Fruit fly (Drosophila melanogaster): ENCODE results near the gene CG32413.

CG32413 gene

dm6 chr3L:5903955-5904354, at the start of gene CG32413:
Gene CG32413, minus strand, starts transcription at chr3L:5904055.
- no peak for TF ChIP-seq CG17801 (GFP tag; optimal IDR thresholded peaks at IDR 0.05; ENCODE audit: partially characterized antibody)

- TF ChIP-seq CG17801 (GFP tag; optimal IDR thresholded peaks at IDR 0.05; ENCODE audit: partially characterized antibody) = no peak
Observed at dm6 chr3L:5952537-5952936, 48.7 kb upstream of the CG32413 start.

dm6 chr3L:5952132-5952531, 48.3 kb upstream of the CG32413 start:
- no peak for TF ChIP-seq CG17801 (GFP tag; optimal IDR thresholded peaks at IDR 0.05; ENCODE audit: partially characterized antibody)

DNA sequence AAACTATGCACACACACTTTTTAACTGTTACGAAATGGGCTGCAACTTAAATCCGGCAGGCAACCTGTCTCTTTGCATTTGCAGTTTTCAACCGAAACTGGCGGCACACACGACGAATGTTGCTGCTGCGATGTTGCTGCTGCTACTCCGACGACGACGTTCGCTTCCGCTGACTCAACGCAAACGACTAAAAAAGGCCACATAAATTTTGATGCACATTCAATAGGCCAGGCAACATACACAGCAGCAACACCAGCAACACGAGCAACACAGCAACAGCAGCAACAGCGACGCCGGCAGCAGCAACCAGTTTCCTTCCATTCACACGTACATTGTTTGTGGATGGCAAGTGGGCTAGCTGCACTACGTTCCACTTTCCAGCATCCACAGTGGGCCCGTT, 46.6 kb upstream of the CG32413 start, which contains the start of gene Egfrap:
Egfrap (minus strand) TSS at position 192 of the 400 bp plus-strand sequence.
- TF ChIP-seq CG17801 (GFP tag; optimal IDR thresholded peaks at IDR 0.05; ENCODE audit: partially characterized antibody) = no peak

DNA sequence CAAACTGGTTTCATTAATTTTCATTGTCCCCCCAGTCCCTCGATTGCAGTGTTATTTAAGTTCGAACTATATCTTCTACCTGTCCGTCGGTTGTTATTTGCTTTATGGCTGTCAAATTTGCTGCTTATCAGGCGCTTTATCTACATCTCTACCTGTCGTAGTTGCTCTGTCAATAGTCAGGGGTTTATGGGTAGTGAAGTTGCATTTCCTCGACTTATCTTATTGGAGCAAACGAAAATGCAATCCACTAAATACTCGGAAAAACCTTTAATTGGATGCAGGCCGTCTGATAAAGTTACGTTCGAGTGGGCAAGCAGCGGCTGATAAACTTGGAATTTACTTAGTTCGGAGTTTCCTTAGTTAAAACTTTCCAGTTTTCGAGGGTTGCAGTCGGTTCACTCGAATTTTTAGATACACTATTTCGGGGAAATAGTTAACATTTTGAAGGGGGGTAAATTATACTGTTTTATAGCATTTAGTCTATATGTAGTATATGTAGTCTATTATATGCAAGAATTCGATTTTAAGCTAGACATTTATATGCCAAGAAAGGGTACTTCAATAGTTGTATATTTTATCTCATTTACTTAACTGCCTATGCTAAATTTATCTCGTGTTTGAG, 43.4 kb upstream of the CG32413 start:
- no peak for TF ChIP-seq CG17801 (GFP tag; optimal IDR thresholded peaks at IDR 0.05; ENCODE audit: partially characterized antibody)

dm6 chr3L:5945571-5945970, 41.7 kb upstream of the CG32413 start:
- TF ChIP-seq CG17801 (GFP tag; optimal IDR thresholded peaks at IDR 0.05; ENCODE audit: partially characterized antibody) = no peak

DNA sequence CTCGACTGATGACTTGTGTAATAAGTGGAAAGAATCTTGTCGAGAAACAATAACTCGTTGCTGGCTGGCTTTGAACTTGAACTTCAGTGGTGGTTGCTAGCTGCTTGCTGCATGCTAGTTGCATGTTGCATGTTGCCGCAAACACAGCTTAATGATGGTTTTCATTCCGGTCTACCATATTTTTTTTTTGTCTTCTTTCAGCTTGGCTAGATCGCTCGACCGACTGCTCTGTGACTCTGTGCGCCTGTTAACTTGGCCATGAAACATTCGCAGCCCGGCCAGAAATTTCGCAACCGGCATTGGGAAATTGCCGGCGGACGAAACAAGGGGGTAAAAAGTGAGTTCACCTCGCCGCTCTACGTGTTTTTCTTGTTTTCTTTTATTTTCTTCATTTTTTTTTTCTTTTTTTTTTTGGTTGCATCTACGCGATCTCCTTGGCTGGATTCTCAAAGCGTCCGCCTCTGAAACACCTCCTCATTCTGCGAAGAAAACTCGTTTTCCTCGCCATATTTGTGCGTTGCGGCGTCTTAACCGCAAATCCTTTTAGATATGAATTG, 39.6 kb upstream of the CG32413 start:
- no peak for TF ChIP-seq CG17801 (GFP tag; optimal IDR thresholded peaks at IDR 0.05; ENCODE audit: partially characterized antibody)

DNA sequence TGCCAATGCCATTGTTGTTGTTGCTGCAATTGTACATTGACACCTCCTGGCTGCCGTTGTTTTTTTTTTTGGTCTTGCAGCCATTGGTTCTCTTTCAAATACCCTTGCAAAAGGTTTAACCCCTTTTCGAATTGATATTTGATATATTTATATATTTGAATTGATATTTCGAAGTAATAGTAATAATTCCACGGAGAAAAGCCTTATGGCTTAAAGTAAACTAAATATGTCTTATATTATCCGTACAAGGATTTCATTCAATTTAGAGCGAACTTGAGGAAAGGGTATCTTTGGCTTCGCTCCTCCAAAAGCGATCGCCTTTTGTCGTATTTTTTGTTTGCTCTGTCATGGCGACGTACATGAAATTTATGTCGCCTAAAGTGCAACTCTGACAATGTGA, 37.7 kb upstream of the CG32413 start:
- TF ChIP-seq CG17801 (GFP tag; optimal IDR thresholded peaks at IDR 0.05; ENCODE audit: partially characterized antibody) = no peak

- TF ChIP-seq CG17801 (GFP tag; optimal IDR thresholded peaks at IDR 0.05; ENCODE audit: partially characterized antibody) = no peak
Observed at dm6 chr3L:5941086-5941485, 37.2 kb upstream of the CG32413 start.

DNA sequence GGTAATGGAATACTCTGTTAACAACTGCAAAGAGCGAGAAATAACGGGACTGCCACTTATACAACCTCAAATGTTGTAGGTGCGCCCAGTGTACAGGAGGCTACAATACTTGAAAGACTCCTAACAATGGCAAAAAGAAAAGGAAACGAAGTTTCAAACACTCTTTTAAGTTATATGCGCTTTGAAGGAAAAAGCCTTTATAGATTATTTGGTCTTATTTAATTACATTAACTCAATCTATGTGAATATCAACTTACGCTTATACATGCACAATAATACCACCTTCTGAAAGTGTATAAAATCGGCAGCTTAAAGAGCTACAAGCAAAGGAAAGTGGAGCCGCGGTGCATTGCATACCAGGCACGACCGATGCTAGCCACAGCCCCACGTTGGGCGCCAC, 36.6 kb upstream of the CG32413 start:
- no peak for TF ChIP-seq CG17801 (GFP tag; optimal IDR thresholded peaks at IDR 0.05; ENCODE audit: partially characterized antibody)

DNA sequence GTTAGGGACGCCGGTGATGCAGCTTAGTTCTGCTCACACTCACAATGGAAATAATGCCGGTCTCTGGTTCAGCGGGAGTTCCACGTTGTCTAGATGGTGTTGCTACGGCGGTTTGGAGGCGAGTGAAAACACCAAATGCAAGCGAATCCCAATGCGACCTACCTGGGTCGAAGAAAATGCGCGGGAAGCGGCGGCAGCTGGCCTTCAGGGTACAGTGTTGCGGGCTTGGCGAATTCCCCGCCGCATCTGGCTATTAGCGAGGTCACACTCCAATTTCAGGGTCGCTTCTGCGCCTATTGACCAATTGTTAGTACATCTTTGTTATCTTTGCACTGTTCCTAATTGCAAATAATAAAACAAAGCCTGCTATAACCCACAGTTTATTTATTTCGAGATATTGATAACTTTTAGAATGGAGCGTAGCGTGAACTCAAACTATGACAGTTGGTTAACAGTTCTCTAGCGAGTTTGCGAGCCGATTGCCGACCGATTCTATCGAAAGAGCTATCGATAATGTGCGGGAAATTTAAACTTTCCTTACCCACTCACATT, 28.6 kb upstream of the CG32413 start, which contains the start of gene Rcc1:
Rcc1 (minus strand) TSS at position 411 of the 552 bp plus-strand sequence.
- peak; percentile 4 for TF ChIP-seq CG17801 (GFP tag; optimal IDR thresholded peaks at IDR 0.05; ENCODE audit: partially characterized antibody)

DNA sequence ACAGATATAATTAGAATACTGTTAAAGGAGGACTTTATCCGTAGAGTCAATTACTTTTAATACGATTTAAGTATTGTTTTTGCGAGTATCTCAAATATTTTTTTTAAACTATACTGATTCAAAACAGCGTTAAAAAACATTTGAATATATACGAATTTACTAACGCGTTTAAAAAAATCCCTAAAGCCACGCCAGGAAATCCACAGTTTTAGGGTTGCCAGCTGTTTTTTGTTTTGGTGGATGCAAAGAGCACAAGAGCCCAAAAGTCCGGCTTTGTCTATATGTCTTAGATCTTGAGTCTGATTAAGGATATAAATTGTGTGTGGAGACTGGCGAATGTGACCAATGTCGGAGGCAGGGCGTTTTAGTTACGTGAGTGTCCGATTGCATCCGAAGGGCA, 23.7 kb upstream of the CG32413 start:
- TF ChIP-seq CG17801 (GFP tag; optimal IDR thresholded peaks at IDR 0.05; ENCODE audit: partially characterized antibody) = no peak

DNA sequence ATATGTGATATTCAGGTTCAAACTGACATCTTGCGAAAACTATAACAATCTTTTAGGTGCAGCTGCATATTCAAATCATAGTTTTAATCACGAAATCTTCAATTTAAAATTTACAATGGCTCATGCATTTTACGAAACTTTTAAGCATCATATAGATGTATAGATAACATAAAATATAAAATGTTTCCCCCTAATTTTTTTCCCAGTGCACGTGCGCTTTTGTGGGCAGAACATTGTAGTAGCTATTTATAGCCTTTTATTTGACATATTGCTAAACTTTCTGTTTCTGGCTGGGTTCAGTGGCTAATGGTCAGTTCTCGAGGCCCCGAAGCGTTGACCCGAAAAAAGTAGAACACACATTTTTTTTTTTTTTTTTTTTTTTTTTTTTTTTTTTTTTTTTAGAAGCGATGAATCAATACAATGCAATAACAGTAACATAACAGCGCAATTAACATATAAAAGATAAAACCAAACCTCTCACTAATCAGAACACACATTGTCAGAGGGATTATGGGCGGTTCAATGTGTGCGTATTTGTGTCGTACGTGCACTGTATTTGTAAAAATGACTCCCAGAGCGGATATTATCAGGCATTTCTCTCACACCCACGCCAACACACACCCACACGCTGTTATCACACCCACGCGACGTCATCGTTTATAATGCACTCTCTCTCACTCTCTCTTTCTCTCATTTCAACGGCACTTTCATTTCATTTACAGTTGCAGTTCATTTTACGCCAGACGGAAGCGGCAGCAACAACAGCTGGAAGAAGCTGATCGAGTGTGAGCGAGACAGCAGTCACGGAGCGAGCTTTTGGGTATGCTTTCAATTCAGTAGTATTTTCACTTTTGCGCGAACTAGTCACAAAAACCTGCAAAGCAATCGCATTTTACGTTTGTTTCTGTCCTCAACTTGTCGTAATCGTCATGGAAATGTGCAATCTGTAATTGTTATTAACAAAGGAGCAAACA, 22.4 kb upstream of the CG32413 start:
- TF ChIP-seq CG17801 (GFP tag; optimal IDR thresholded peaks at IDR 0.05; ENCODE audit: partially characterized antibody) = peak; percentile 74

DNA sequence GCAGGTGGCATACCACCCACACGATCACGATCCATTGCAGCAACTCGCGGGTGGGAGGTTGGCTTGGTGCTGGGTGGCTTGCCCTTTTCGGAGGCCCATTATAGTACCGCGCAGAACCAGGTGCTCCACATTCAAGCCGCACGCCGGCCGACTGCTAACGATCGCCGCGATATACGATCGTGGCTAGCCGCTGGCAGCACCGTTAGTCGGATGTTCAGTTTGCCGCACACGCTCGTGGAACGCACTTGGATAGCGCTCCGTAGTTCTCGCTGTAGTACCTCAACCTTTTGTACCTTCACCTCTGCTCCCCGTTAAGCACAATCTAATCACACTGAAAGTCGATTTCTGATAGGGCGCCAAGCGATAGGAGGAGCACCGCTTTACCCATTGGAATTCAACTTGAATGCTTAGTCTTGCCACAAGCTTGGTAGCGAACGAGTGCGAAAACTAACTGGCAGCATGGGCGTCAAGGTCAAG, 19.8 kb upstream of the CG32413 start, which contains the start of gene CG33523:
CG33523 (plus strand) TSS at position 217 of the 477 bp plus-strand sequence.
- no peak for TF ChIP-seq CG17801 (GFP tag; optimal IDR thresholded peaks at IDR 0.05; ENCODE audit: partially characterized antibody)

All from ovary, adult (tissue).